Fruit fly (Drosophila melanogaster): ENCODE data around the gene CG42675.

CG42675 gene

dm6 chr3R:5789025-5789953 lies 24.1 kb upstream of the CG42675 start, which contains the start of the genes Hat1 and Rpn5 (continued):
- TF ChIP-seq CG18476 (GFP tag; optimal IDR thresholded peaks at IDR 0.05) (peak; percentile 84), CG7357 (GFP tag; IDR thresholded peaks at IDR 0.05) (peak; percentile 50; the same call in 2 of the 3 replicates), Nf-YB (GFP tag; optimal IDR thresholded peaks at IDR 0.05) (peak; percentile 47), amos (GFP tag; IDR thresholded peaks at IDR 0.05; ENCODE audit: partially characterized antibody) (peak; percentile 68), dmrt11E (tag; optimal IDR thresholded peaks at IDR 0.05) (peak; percentile 74), pum (GFP tag; optimal IDR thresholded peaks at IDR 0.05) (peak; percentile 93), ash1 (GFP tag; optimal IDR thresholded peaks at IDR 0.05) (no peak), chinmo (GFP tag; IDR thresholded peaks at IDR 0.05; ENCODE audit: partially characterized antibody) (no peak), CG16863 (GFP tag; optimal IDR thresholded peaks at IDR 0.05) (peak; percentile 92), CG17328 (GFP tag; IDR thresholded peaks at IDR 0.05) (peak; percentile 41; the same call in 1 of the 2 replicates), eve (GFP tag; optimal IDR thresholded peaks at IDR 0.05) (no peak), Eip74EF (GFP tag; optimal IDR thresholded peaks at IDR 0.05) (peak in 1 of 2 experiments; percentile 4), CG5180 (GFP tag; optimal IDR thresholded peaks at IDR 0.05) (no peak), jing (GFP tag; optimal IDR thresholded peaks at IDR 0.05) (peak; percentile 65), NC2β (GFP tag; optimal IDR thresholded peaks at IDR 0.05) (peak; percentile 79), Stat92E (GFP tag; optimal IDR thresholded peaks at IDR 0.05) (peak in 1 of 3 experiments; percentile 25), CG6791 (GFP tag; IDR thresholded peaks at IDR 0.05; ENCODE audit: partially characterized antibody) (peak; percentile 64; the same call in 1 of the 3 replicates), CG4617 (GFP tag; optimal IDR thresholded peaks at IDR 0.05; ENCODE audit: borderline replicate concordance) (peak; percentile 76), ro (GFP tag; IDR thresholded peaks at IDR 0.05) (no peak), da (GFP tag; optimal IDR thresholded peaks at IDR 0.05) (peak; percentile 72), gro (GFP tag; optimal IDR thresholded peaks at IDR 0.05) (peak; percentile 78), Drgx (GFP tag; IDR thresholded peaks at IDR 0.05) (no peak), Ptx1 (GFP tag; IDR thresholded peaks at IDR 0.05) (peak; percentile 69), Hr51 (GFP tag; optimal IDR thresholded peaks at IDR 0.05) (peak; percentile 66 to 76), CG12155 (GFP tag; optimal IDR thresholded peaks at IDR 0.05) (peak; percentile 86), hb (GFP tag; IDR thresholded peaks at IDR 0.05; ENCODE audit: partially characterized antibody) (peak; percentile 63; the same call in 2 of the 3 replicates), CG10321 (GFP tag; IDR thresholded peaks at IDR 0.05) (no peak; the same call in 1 of the 2 replicates), CG6813 (GFP tag; optimal IDR thresholded peaks at IDR 0.05) (no peak), CG17361 (GFP tag; IDR thresholded peaks at IDR 0.05) (peak; percentile 95), Mrtf (GFP tag; IDR thresholded peaks at IDR 0.05) (no peak), CG17568 (GFP tag; optimal IDR thresholded peaks at IDR 0.05) (no peak), CG2202 (tag; optimal IDR thresholded peaks at IDR 0.05) (peak; percentile 46), CG1529 (GFP tag; optimal IDR thresholded peaks at IDR 0.05) (peak; percentile 56), CG17385 (GFP tag; optimal IDR thresholded peaks at IDR 0.05) (peak; percentile 66), CG1647 (GFP tag; optimal IDR thresholded peaks at IDR 0.05) (peak; percentile 88), sd (tag; optimal IDR thresholded peaks at IDR 0.05) (no peak), dati (GFP tag; IDR thresholded peaks at IDR 0.05) (no peak), CG33557 (GFP tag; optimal IDR thresholded peaks at IDR 0.05) (peak; percentile 56), CkIIα-i1 (GFP tag; IDR thresholded peaks at IDR 0.05) (no peak), Neu2 (GFP tag; optimal IDR thresholded peaks at IDR 0.05; ENCODE audit: borderline replicate concordance) (peak; percentile 74), CG31224 (GFP tag; IDR thresholded peaks at IDR 0.05) (peak; percentile 58), fd64A (GFP tag; optimal IDR thresholded peaks at IDR 0.05) (no peak), bowl (GFP tag; IDR thresholded peaks at IDR 0.05) (no peak), CG13624 (GFP tag; optimal IDR thresholded peaks at IDR 0.05) (peak; percentile 95), CG4360 (GFP tag; IDR thresholded peaks at IDR 0.05) (no peak), wek (GFP tag; optimal IDR thresholded peaks at IDR 0.05) (no peak), CG9609 (GFP tag; optimal IDR thresholded peaks at IDR 0.05) (peak; percentile 90)
